Worm (Caenorhabditis elegans): ENCODE data around the gene swsn-7.

- TF ChIP-seq sma-3 (GFP tag; optimal IDR thresholded peaks at IDR 0.05): no peak
- TF ChIP-seq nhr-129 (tag; optimal IDR thresholded peaks at IDR 0.05): no peak
- no peak for TF ChIP-seq mdl-1 (tag; optimal IDR thresholded peaks at IDR 0.05)
- TF ChIP-seq nhr-10 (tag; optimal IDR thresholded peaks at IDR 0.05): no peak
- TF ChIP-seq nhr-11 (tag; optimal IDR thresholded peaks at IDR 0.05): no peak
- TF ChIP-seq alr-1 (tag; optimal IDR thresholded peaks at IDR 0.05): no peak
- no peak for TF ChIP-seq lin-39 (tag; optimal IDR thresholded peaks at IDR 0.05)
- no peak for TF ChIP-seq ZK546.5 (tag; optimal IDR thresholded peaks at IDR 0.05)
- no peak for TF ChIP-seq unc-55 (GFP tag; optimal IDR thresholded peaks at IDR 0.05)
- TF ChIP-seq zag-1 (tag; optimal IDR thresholded peaks at IDR 0.05): no peak
- TF ChIP-seq snpc-4 (tag; optimal IDR thresholded peaks at IDR 0.05): no peak
Measured at ce11 chrII:8032657-8033056, 5.1 kb upstream of the swsn-7 start, which contains the start of gene nrf-6.
